Worm (Caenorhabditis elegans): ENCODE measurements around the gene irld-64.

irld-64 gene

DNA sequence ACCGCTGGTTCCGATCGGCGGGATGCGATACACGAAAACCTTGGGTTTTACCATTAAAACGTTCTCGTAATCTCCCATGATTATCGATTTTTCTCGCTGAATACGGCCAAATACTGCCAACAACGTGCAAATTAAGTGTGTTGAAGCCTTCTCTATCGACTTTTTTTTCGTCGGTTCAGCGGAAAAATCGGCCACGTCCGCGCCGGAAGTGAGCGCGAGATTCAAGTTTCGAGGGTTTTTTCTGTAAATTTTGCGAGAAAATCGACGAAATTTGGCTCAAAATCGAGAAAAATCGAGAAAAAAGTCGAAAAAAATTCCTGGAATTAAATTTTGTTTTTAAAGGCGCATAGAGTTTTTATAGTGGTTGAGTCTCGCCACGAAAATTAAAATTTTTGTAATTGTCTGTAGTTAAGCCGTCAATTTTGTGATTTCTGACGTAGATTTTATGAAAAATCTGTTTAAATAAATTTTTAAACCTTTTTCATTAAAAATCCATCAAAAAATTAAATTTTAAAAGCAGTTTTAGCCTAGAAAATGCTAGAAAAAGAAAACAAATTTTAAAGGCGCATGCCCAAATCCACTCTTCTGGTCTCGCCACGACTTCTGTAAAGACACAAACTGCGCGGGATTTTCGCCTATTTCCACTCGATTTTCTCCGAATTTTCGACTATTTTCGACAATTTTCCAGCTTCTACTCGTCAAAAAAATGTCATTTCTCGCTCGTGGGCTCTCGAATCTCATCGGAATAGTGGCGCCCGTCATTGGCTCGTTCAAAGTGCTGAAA lies 11.1 kb downstream of the irld-64 start, which contains the start of the genes ncap-1 and Y110A2AR.1 (continued):
- TF ChIP-seq lin-15B (tag; optimal IDR thresholded peaks at IDR 0.05) (no peak), F44E2.7 (GFP tag; IDR thresholded peaks at IDR 0.05) (no peak), rbr-2 (tag; optimal IDR thresholded peaks at IDR 0.05) (no peak), aly-2 (tag; optimal IDR thresholded peaks at IDR 0.05) (no peak), ctbp-1 (GFP tag; IDR thresholded peaks at IDR 0.05) (no peak), lin-13 (GFP tag; optimal IDR thresholded peaks at IDR 0.05) (no peak), daf-16 (GFP tag; optimal IDR thresholded peaks at IDR 0.05) (no peak), daf-16 (tag; optimal IDR thresholded peaks at IDR 0.05) (no peak), dmd-9 (GFP tag; IDR thresholded peaks at IDR 0.05) (no peak), vab-7 (GFP tag; IDR thresholded peaks at IDR 0.05) (no peak), hlh-30 (tag; optimal IDR thresholded peaks at IDR 0.05; ENCODE audit: insufficient read depth) (no peak)

- TF ChIP-seq skn-1 (tag; optimal IDR thresholded peaks at IDR 0.05) (no peak), pqm-1 (tag; optimal IDR thresholded peaks at IDR 0.05) (no peak), sdz-12 (GFP tag; optimal IDR thresholded peaks at IDR 0.05) (no peak), ztf-11 (tag; optimal IDR thresholded peaks at IDR 0.05) (no peak), ZK337.2 (GFP tag; IDR thresholded peaks at IDR 0.05) (no peak), hif-1 (tag; optimal IDR thresholded peaks at IDR 0.05) (no peak), ces-1 (GFP tag; optimal IDR thresholded peaks at IDR 0.05) (no peak), egl-27 (tag; optimal IDR thresholded peaks at IDR 0.05) (no peak), Y48G9A.11 (GFP tag; IDR thresholded peaks at IDR 0.05) (no peak), F44E2.7 (GFP tag; IDR thresholded peaks at IDR 0.05) (no peak), mxl-2 (GFP tag; conservative IDR thresholded peaks at IDR 0.05) (no peak), ztf-7 (tag; optimal IDR thresholded peaks at IDR 0.05) (no peak), jun-1 (tag; optimal IDR thresholded peaks at IDR 0.05) (no peak), ceh-44 (GFP tag; IDR thresholded peaks at IDR 0.05) (no peak), dmd-8 (GFP tag; IDR thresholded peaks at IDR 0.05) (no peak)
These were observed 16.9 kb downstream of the irld-64 start, which contains the start of gene ubc-15 for ce11 chrII:2913505-2913904. Gene ubc-15 (minus strand): TSS chrII:2913605.

ce11 chrII:2903748-2904147 lies 26.7 kb downstream of the irld-64 start:
- TF ChIP-seq nhr-102 (tag; optimal IDR thresholded peaks at IDR 0.05) (no peak), pha-4 (GFP tag; IDR thresholded peaks at IDR 0.05) (peak; percentile 64; the same call in 1 of the 2 replicates), pha-4 (tag; optimal IDR thresholded peaks at IDR 0.05) (no peak), aha-1 (tag) (peak; percentile 63), set-16 (GFP tag; IDR thresholded peaks at IDR 0.05) (peak; percentile 96)

DNA sequence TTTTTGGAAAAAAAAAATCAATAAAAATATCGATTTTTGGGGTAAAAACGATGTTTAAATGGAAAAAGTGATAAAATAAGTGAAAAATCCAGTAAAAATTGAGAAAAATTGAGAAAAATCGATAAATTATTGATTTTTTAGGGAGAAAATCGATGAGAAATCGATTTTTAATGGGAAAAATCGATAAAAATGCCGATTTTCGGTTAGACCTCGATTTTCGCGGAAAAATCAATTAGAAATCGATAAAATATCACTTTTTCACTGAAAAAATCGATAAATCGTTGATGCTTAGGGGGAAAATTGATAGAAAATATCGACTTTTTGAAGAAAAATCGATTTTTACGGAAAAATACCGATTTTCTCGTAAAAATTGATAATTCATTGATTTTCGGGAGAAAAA lies 29.2 kb downstream of the irld-64 start:
- TF ChIP-seq R02D3.7 (tag; optimal IDR thresholded peaks at IDR 0.05) (no peak), ceh-28 (tag; optimal IDR thresholded peaks at IDR 0.05) (peak; percentile 92)

DNA sequence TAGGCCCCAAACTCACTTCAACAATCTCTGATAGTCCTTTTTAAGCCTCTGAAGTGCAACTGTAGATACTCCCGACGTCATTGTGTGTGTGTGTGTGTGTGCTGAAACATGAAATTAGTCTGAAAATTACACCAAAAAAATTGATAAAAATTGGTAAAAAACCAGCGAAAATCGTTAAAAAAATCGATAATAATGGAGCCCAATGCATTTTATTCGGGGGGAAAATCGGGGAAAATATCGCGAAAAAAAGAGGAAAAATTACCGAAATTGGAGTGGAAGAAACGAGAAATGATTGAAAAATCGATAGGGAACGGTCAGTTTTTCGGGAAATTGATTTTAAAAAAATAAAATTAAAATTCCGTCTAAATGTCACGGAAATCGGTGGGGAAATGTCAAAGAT lies 30.2 kb downstream of the irld-64 start, which contains the start of gene ubc-26:
ubc-26 (minus strand) TSS at position 101 of the 400 bp plus-strand sequence.
- TF ChIP-seq fkh-10 (GFP tag; optimal IDR thresholded peaks at IDR 0.05) (no peak), ceh-44 (GFP tag; IDR thresholded peaks at IDR 0.05) (no peak), sdz-12 (GFP tag; optimal IDR thresholded peaks at IDR 0.05) (no peak), lsy-2 (tag; optimal IDR thresholded peaks at IDR 0.05) (no peak), lin-39 (tag; optimal IDR thresholded peaks at IDR 0.05) (no peak), Y48G9A.11 (GFP tag; IDR thresholded peaks at IDR 0.05) (no peak), saeg-2 (GFP tag; IDR thresholded peaks at IDR 0.05) (no peak), tra-1 (GFP tag; IDR thresholded peaks at IDR 0.05) (no peak)
